Worm (Caenorhabditis elegans) whole organism, L1 larva: ENCODE data around the gene Y75B8A.28.

Source experiments
- C16A3.4 ChIP-seq: fragments of 150-350 bp; optimal IDR thresholded peaks from 2 replicates; lab custom pipeline; 2014; ENCODE audit warnings: missing biosample characterization, missing genetic modification characterization
- C34B4.2 ChIP-seq: sonication (generic microtip); optimal IDR thresholded peaks from 2 replicates; lab custom pipeline; 2017; ENCODE audit warnings: mild to moderate bottlenecking, missing genetic modification characterization, missing compliant biosample characterization
- aha-1 ChIP-seq: fragments of 150-350 bp; optimal IDR thresholded peaks from 2 replicates; lab custom pipeline; 2014; ENCODE audit warnings: missing biosample characterization, missing genetic modification characterization
- blmp-1 ChIP-seq: fragments of 150-350 bp; optimal IDR thresholded peaks from 2 replicates; lab custom pipeline; 2014; ENCODE audit warnings: missing biosample characterization, missing genetic modification characterization
- ceh-63 ChIP-seq: fragments of 200-800 bp; sonication (Bioruptor generic); optimal IDR thresholded peaks from 2 replicates; lab custom pipeline; 2018; ENCODE audit warnings: mild to moderate bottlenecking, missing genetic modification characterization, missing compliant biosample characterization
- ceh-82 ChIP-seq, 3 experiments: fragments of 150-350 bp in 1 of 3; sonication (generic microtip) in 2 of 3; optimal IDR thresholded peaks; 2 replicates each; lab custom pipeline; 2014 to 2017; ENCODE audit warnings: missing biosample characterization in 3 of 3, missing genetic modification characterization in 3 of 3
- ceh-88 ChIP-seq: fragments of 200-800 bp; sonication (Bioruptor generic); IDR thresholded peaks from 2 replicates; pipeline ENCODE4 v1.3.6; 2022; ENCODE audit warnings: missing genetic modification characterization, missing compliant biosample characterization
- ceh-90 ChIP-seq: sonication (generic microtip); optimal IDR thresholded peaks from 2 replicates; lab custom pipeline; 2016; ENCODE audit warnings: missing genetic modification characterization, missing compliant biosample characterization
- ces-1 ChIP-seq: fragments of 150-350 bp; optimal IDR thresholded peaks from 2 replicates; lab custom pipeline; 2014; ENCODE audit warnings: missing biosample characterization, missing genetic modification reagents, missing genetic modification characterization
- dsc-1 ChIP-seq: sonication (generic microtip); optimal IDR thresholded peaks from 2 replicates; lab custom pipeline; 2016; ENCODE audit warnings: mild to moderate bottlenecking, missing genetic modification characterization, missing compliant biosample characterization
- efl-1 ChIP-seq, 4 experiments: fragments of 150-350 bp; optimal IDR thresholded peaks in 3 of 4; peaks in 1 of 4; 1 replicate in 1 of 4; 2 replicates in 3 of 4; lab custom pipeline; 2014; ENCODE audit warnings: missing biosample characterization in 2 of 4, missing genetic modification characterization in 2 of 4, missing genetic modification reagents in 2 of 4
- egl-27 ChIP-seq, 2 experiments: fragments of 150-350 bp in 1 of 2; sonication (generic microtip); optimal IDR thresholded peaks; 3 replicates each; lab custom pipeline; 2017 to 2018; ENCODE audit warnings: missing biosample characterization in 2 of 2, missing genetic modification characterization in 2 of 2, missing genetic modification reagents in 2 of 2
- ets-5 ChIP-seq: fragments of 200-800 bp; sonication (Bioruptor generic); IDR thresholded peaks from 2 replicates; pipeline ENCODE4 v1.3.6; 2022; ENCODE audit warnings: missing genetic modification characterization, missing compliant biosample characterization
- fkh-10 ChIP-seq: sonication (generic microtip); optimal IDR thresholded peaks from 2 replicates; lab custom pipeline; 2017; ENCODE audit warnings: missing biosample characterization, missing genetic modification reagents, missing genetic modification characterization
- fkh-4 ChIP-seq: sonication (generic microtip); optimal IDR thresholded peaks from 2 replicates; lab custom pipeline; 2016; ENCODE audit warnings: missing compliant biosample characterization, missing genetic modification characterization, borderline replicate concordance
- fkh-8 ChIP-seq: sonication (generic microtip); optimal IDR thresholded peaks from 2 replicates; lab custom pipeline; 2016; ENCODE audit warnings: mild to moderate bottlenecking, missing genetic modification characterization, missing compliant biosample characterization
- fos-1 ChIP-seq: fragments of 150-350 bp; optimal IDR thresholded peaks from 2 replicates; lab custom pipeline; 2014; ENCODE audit warnings: missing biosample characterization, missing genetic modification characterization
- grh-1 ChIP-seq: fragments of 200-800 bp; sonication (Bioruptor generic); IDR thresholded peaks from 2 replicates; pipeline ENCODE4 v1.3.6; 2022; ENCODE audit warnings: missing genetic modification reagents, missing genetic modification characterization, missing compliant biosample characterization
- hlh-17 ChIP-seq: fragments of 200-800 bp; sonication (Bioruptor generic); optimal IDR thresholded peaks from 2 replicates; lab custom pipeline; 2018; ENCODE audit warnings: missing genetic modification characterization, mild to moderate bottlenecking, missing compliant biosample characterization, moderate library complexity, borderline replicate concordance
- isw-1 ChIP-seq: fragments of 200-800 bp; sonication (Bioruptor generic); IDR thresholded peaks from 2 replicates; pipeline ENCODE4 v1.3.6; 2022; ENCODE audit warnings: missing genetic modification characterization, missing compliant biosample characterization
- lin-14 ChIP-seq: fragments of 200-800 bp; sonication (Bioruptor generic); optimal IDR thresholded peaks from 2 replicates; lab custom pipeline; 2018; ENCODE audit warnings: mild to moderate bottlenecking, missing genetic modification characterization, moderate library complexity, missing compliant biosample characterization
- lin-35 ChIP-seq, 2 experiments: fragments of 150-350 bp; optimal IDR thresholded peaks; 2 replicates each; lab custom pipeline; 2014; ENCODE audit warnings: missing biosample characterization in 2 of 2, missing genetic modification characterization in 2 of 2, missing genetic modification reagents in 2 of 2
- lsy-2 ChIP-seq, 2 experiments: fragments of 150-350 bp; optimal IDR thresholded peaks; 2 replicates each; lab custom pipeline; 2014; ENCODE audit warnings: missing biosample characterization in 2 of 2, missing genetic modification characterization in 2 of 2
- mab-9 ChIP-seq: fragments of 200-800 bp; sonication (Bioruptor generic); IDR thresholded peaks from 2 replicates; pipeline ENCODE4 v1.3.6; 2022; ENCODE audit warnings: missing genetic modification reagents, missing genetic modification characterization, missing compliant biosample characterization
- mep-1 ChIP-seq: fragments of 150-350 bp; optimal IDR thresholded peaks from 2 replicates; lab custom pipeline; 2014; ENCODE audit warnings: missing biosample characterization, missing genetic modification characterization
- nhr-11 ChIP-seq: fragments of 150-350 bp; optimal IDR thresholded peaks from 2 replicates; lab custom pipeline; 2014; ENCODE audit warnings: missing biosample characterization, missing genetic modification characterization
- nhr-19 ChIP-seq: fragments of 200-800 bp; sonication (Bioruptor generic); conservative IDR thresholded peaks from 2 replicates; pipeline ENCODE4 v1.3.6; 2022; ENCODE audit warnings: missing genetic modification characterization, missing compliant biosample characterization
- nhr-20 ChIP-seq: sonication (generic microtip); optimal IDR thresholded peaks from 2 replicates; lab custom pipeline; 2016; ENCODE audit warnings: mild to moderate bottlenecking, missing genetic modification characterization, missing compliant biosample characterization
- nhr-237 ChIP-seq: fragments of 150-350 bp; optimal IDR thresholded peaks from 2 replicates; lab custom pipeline; 2014; ENCODE audit warnings: missing biosample characterization, missing genetic modification characterization
- nhr-47 ChIP-seq: sonication (generic microtip); optimal IDR thresholded peaks from 2 replicates; lab custom pipeline; 2016; ENCODE audit warnings: mild to moderate bottlenecking, missing genetic modification characterization, moderate library complexity, missing compliant biosample characterization
- nhr-71 ChIP-seq: sonication (generic microtip); optimal IDR thresholded peaks from 2 replicates; lab custom pipeline; 2016; ENCODE audit warnings: mild to moderate bottlenecking, missing genetic modification characterization, moderate library complexity, missing compliant biosample characterization
- nhr-77 ChIP-seq: fragments of 150-350 bp; optimal IDR thresholded peaks from 2 replicates; lab custom pipeline; 2014; ENCODE audit warnings: missing biosample characterization, missing genetic modification characterization
- nhr-85 ChIP-seq: sonication (generic microtip); peaks from one replicate; lab custom pipeline; 2016; ENCODE audit warnings: missing genetic modification characterization, inconsistent platforms, missing compliant biosample characterization
- snpc-4 ChIP-seq: fragments of 150-350 bp; optimal IDR thresholded peaks from 2 replicates; lab custom pipeline; 2014; ENCODE audit warnings: missing biosample characterization, missing genetic modification characterization
- snu-23 ChIP-seq: sonication (generic microtip); optimal IDR thresholded peaks from 2 replicates; lab custom pipeline; 2016; ENCODE audit warnings: missing genetic modification characterization, missing compliant biosample characterization
- sox-4 ChIP-seq: sonication (generic microtip); optimal IDR thresholded peaks from 2 replicates; lab custom pipeline; 2016; ENCODE audit warnings: missing genetic modification characterization, missing compliant biosample characterization
- sptf-1 ChIP-seq: fragments of 150-350 bp; optimal IDR thresholded peaks from 2 replicates; lab custom pipeline; 2014; ENCODE audit warnings: missing biosample characterization, missing genetic modification characterization
- sup-37 ChIP-seq: fragments of 200-800 bp; sonication (Bioruptor generic); optimal IDR thresholded peaks from 2 replicates; lab custom pipeline; 2018; ENCODE audit warnings: mild to moderate bottlenecking, missing genetic modification characterization, missing compliant biosample characterization
- tlp-1 ChIP-seq: fragments of 150-350 bp; optimal IDR thresholded peaks from 2 replicates; lab custom pipeline; 2014; ENCODE audit warnings: missing biosample characterization, missing genetic modification characterization
- unc-30 ChIP-seq: sonication (generic microtip); optimal IDR thresholded peaks from 2 replicates; lab custom pipeline; 2017; ENCODE audit warnings: missing biosample characterization, missing genetic modification characterization
- vab-15 ChIP-seq: sonication (generic microtip); optimal IDR thresholded peaks from 2 replicates; lab custom pipeline; 2017; ENCODE audit warnings: missing genotype, mild to moderate bottlenecking, missing genetic modification characterization, missing compliant biosample characterization
- xbp-1 ChIP-seq: sonication (generic microtip); optimal IDR thresholded peaks from 2 replicates; lab custom pipeline; 2016; ENCODE audit warnings: missing genetic modification characterization, missing compliant biosample characterization
- zip-4 ChIP-seq: fragments of 200-800 bp; sonication (Bioruptor generic); optimal IDR thresholded peaks from 2 replicates; lab custom pipeline; 2018; ENCODE audit warnings: mild to moderate bottlenecking, missing genetic modification characterization, moderate library complexity, missing compliant biosample characterization
- ztf-4 ChIP-seq: fragments of 150-350 bp; optimal IDR thresholded peaks from 2 replicates; lab custom pipeline; 2014; ENCODE audit warnings: missing biosample characterization, missing genetic modification characterization

Y75B8A.28 gene

ce11 chrIII:12335400-12335994 lies 16.6 kb downstream of the Y75B8A.28 start (continued):
- TF ChIP-seq efl-1 (optimal IDR thresholded peaks at IDR 0.05; lab: Kevin White, UChicago) (peak; percentile 76), efl-1 (GFP tag; optimal IDR thresholded peaks at IDR 0.05 in 1 of 2; lab: Kevin White, UChicago) (peak; percentile 59 to 94), C16A3.4 (tag; lab: Kevin White, UChicago) (peak; percentile 44)

- TF ChIP-seq xbp-1: peak; percentile 46
- peak; percentile 39 to 45 for TF ChIP-seq lsy-2 (tag; optimal IDR thresholded peaks at IDR 0.05; lab: Kevin White, UChicago)
- no peak for TF ChIP-seq nhr-47 (tag; lab: Kevin White, UChicago)
- TF ChIP-seq efl-1 (optimal IDR thresholded peaks at IDR 0.05; lab: Kevin White, UChicago): no peak
- TF ChIP-seq efl-1 (GFP tag; optimal IDR thresholded peaks at IDR 0.05 in 1 of 2; lab: Kevin White, UChicago): peak in 1 of 2 experiments; percentile 18
Observed at ce11 chrIII:12344940-12345339, 26.1 kb downstream of the Y75B8A.28 start.

- no peak for TF ChIP-seq efl-1 (optimal IDR thresholded peaks at IDR 0.05; lab: Kevin White, UChicago)
- peak in 1 of 2 experiments; percentile 34 for TF ChIP-seq efl-1 (GFP tag; optimal IDR thresholded peaks at IDR 0.05 in 1 of 2; lab: Kevin White, UChicago)
- no peak for TF ChIP-seq C34B4.2 (tag; lab: Kevin White, UChicago)
Observed at ce11 chrIII:12349027-12349426, 30.1 kb downstream of the Y75B8A.28 start.

ce11 chrIII:12351301-12351700 lies 32.4 kb downstream of the Y75B8A.28 start, which contains the start of the genes pph-4.1 and Y75B8A.31:
TSS of gene pph-4.1 (minus strand) at chrIII:12351336.
TSS of gene Y75B8A.31 (plus strand) at chrIII:12351642.
- TF ChIP-seq blmp-1: peak; percentile 73
- TF ChIP-seq sptf-1 (tag; lab: Kevin White, UChicago): no peak
- TF ChIP-seq mep-1 (tag; lab: Kevin White, UChicago): peak; percentile 92
- no peak for TF ChIP-seq ceh-63 (GFP tag; lab: Kevin White, UChicago)
- peak; percentile 78 for TF ChIP-seq isw-1
- peak; percentile 86 to 89 for TF ChIP-seq lsy-2 (tag; optimal IDR thresholded peaks at IDR 0.05; lab: Kevin White, UChicago)
- 0 out of 2 replicates have a peak, but pooled peaks have one; percentile 14 for TF ChIP-seq ceh-88 (GFP tag; lab: Robert Waterston, UW)
- peak; percentile 92 for TF ChIP-seq ceh-90 (tag; lab: Kevin White, UChicago)
- no peak for TF ChIP-seq nhr-237
- peak; percentile 85 for TF ChIP-seq nhr-19 (GFP tag; lab: Robert Waterston, UW)
- TF ChIP-seq nhr-71 (tag; lab: Kevin White, UChicago): peak; percentile 95
- TF ChIP-seq efl-1 (optimal IDR thresholded peaks at IDR 0.05; lab: Kevin White, UChicago): peak; percentile 80 to 83
- peak; percentile 79 to 97 for TF ChIP-seq efl-1 (GFP tag; optimal IDR thresholded peaks at IDR 0.05 in 1 of 2; lab: Kevin White, UChicago)
- no peak for TF ChIP-seq fkh-10 (GFP tag; lab: Kevin White, UChicago)
- peak; percentile 55 for TF ChIP-seq C16A3.4 (tag; lab: Kevin White, UChicago)
- peak; percentile 1 for TF ChIP-seq zip-4 (GFP tag; lab: Kevin White, UChicago)
- TF ChIP-seq fos-1 (tag; lab: Kevin White, UChicago): no peak
- peak; percentile 92 for TF ChIP-seq snu-23 (GFP tag; lab: Kevin White, UChicago)
- peak; percentile 88 for TF ChIP-seq nhr-20 (tag; lab: Kevin White, UChicago)
- peak; percentile 80 to 89 (median 88) for TF ChIP-seq ceh-82 (tag; optimal IDR thresholded peaks at IDR 0.05; lab: Kevin White, UChicago)
- TF ChIP-seq sup-37 (GFP tag; lab: Kevin White, UChicago): peak; percentile 60
- TF ChIP-seq lin-35 (GFP tag; optimal IDR thresholded peaks at IDR 0.05; lab: Kevin White, UChicago): peak; percentile 78 to 80
- no peak for TF ChIP-seq ets-5 (GFP tag; lab: Robert Waterston, UW)
- no peak for TF ChIP-seq egl-27 (tag; optimal IDR thresholded peaks at IDR 0.05; lab: Kevin White, UChicago)
- TF ChIP-seq ztf-4 (tag; lab: Kevin White, UChicago): no peak
- TF ChIP-seq nhr-77 (tag; lab: Kevin White, UChicago): peak; percentile 19
- TF ChIP-seq nhr-85 (tag; lab: Kevin White, UChicago): peak; percentile 94
- TF ChIP-seq unc-30 (tag; lab: Kevin White, UChicago): no peak
- no peak for TF ChIP-seq tlp-1 (tag; lab: Kevin White, UChicago)
- no peak for TF ChIP-seq hlh-17
- no peak for TF ChIP-seq lin-14 (GFP tag; lab: Kevin White, UChicago)
- peak; percentile 91 for TF ChIP-seq nhr-47 (tag; lab: Kevin White, UChicago)
- no peak for TF ChIP-seq aha-1 (tag; lab: Kevin White, UChicago)
- peak; percentile 59 for TF ChIP-seq snpc-4 (tag; lab: Kevin White, UChicago)
- TF ChIP-seq vab-15 (tag; lab: Kevin White, UChicago): peak; percentile 44
- peak; percentile 46; the same call in 1 of the 2 replicates for TF ChIP-seq grh-1 (GFP tag; lab: Robert Waterston, UW)
- peak; percentile 91 for TF ChIP-seq dsc-1
- no peak for TF ChIP-seq ces-1 (GFP tag; lab: Kevin White, UChicago)
- TF ChIP-seq sox-4 (tag; lab: Kevin White, UChicago): peak; percentile 80
- peak; percentile 90 for TF ChIP-seq fkh-8
- TF ChIP-seq nhr-11 (tag; lab: Kevin White, UChicago): peak; percentile 39
- peak; percentile 83 for TF ChIP-seq fkh-4 (tag; lab: Kevin White, UChicago)
- peak; percentile 74 for TF ChIP-seq mab-9 (GFP tag; lab: Robert Waterston, UW)
